Fruit fly (Drosophila melanogaster): Measurements from ENCODE around the gene LManIII.
A peak's percentile ranks its signal among the peaks of the same experiment; 100 is the strongest.

LManIII gene

dm6 chr2L:8743082-8743481 is 25.4 kb downstream of the LManIII start:
- no peak for TF ChIP-seq CG8478 (optimal IDR thresholded peaks at IDR 0.05)
- no peak for TF ChIP-seq CTCF (optimal IDR thresholded peaks at IDR 0.05)

dm6 chr2L:8740757-8741278 is 27.7 kb downstream of the LManIII start:
- TF ChIP-seq CTCF (optimal IDR thresholded peaks at IDR 0.05) (peak; percentile 77 to 81), CG8478 (optimal IDR thresholded peaks at IDR 0.05) (no peak)

dm6 chr2L:8739984-8740756 is 28.3 kb downstream of the LManIII start, which contains the start of gene raw:
raw (minus strand) TSS chr2L:8740660.
- TF ChIP-seq CTCF (optimal IDR thresholded peaks at IDR 0.05) = no peak
- TF ChIP-seq CG8478 (optimal IDR thresholded peaks at IDR 0.05) = no peak

- TF ChIP-seq CTCF (optimal IDR thresholded peaks at IDR 0.05) = no peak
- TF ChIP-seq CG8478 (optimal IDR thresholded peaks at IDR 0.05) = no peak
Measured at dm6 chr2L:8738253-8738665, 30.3 kb downstream of the LManIII start.

dm6 chr2L:8736383-8736782 is 32.1 kb downstream of the LManIII start:
- TF ChIP-seq CTCF (optimal IDR thresholded peaks at IDR 0.05) (no peak), CG8478 (optimal IDR thresholded peaks at IDR 0.05) (no peak)

- no peak for TF ChIP-seq CTCF (optimal IDR thresholded peaks at IDR 0.05)
- TF ChIP-seq CG8478 (optimal IDR thresholded peaks at IDR 0.05) = no peak
Measured at dm6 chr2L:8735572-8735996, 32.9 kb downstream of the LManIII start.

dm6 chr2L:8734998-8735397 is 33.5 kb downstream of the LManIII start:
- no peak for TF ChIP-seq CTCF (optimal IDR thresholded peaks at IDR 0.05)
- TF ChIP-seq CG8478 (optimal IDR thresholded peaks at IDR 0.05) = no peak

- TF ChIP-seq CG8478 (optimal IDR thresholded peaks at IDR 0.05) (no peak), CTCF (optimal IDR thresholded peaks at IDR 0.05) (no peak)
Measured at dm6 chr2L:8734304-8734703, 34.2 kb downstream of the LManIII start.

dm6 chr2L:8732702-8733101 is 35.8 kb downstream of the LManIII start:
- no peak for TF ChIP-seq CG8478 (optimal IDR thresholded peaks at IDR 0.05)
- no peak for TF ChIP-seq CTCF (optimal IDR thresholded peaks at IDR 0.05)

dm6 chr2L:8721028-8721427 is 47.5 kb downstream of the LManIII start:
- no peak for TF ChIP-seq CG8478 (optimal IDR thresholded peaks at IDR 0.05)
- no peak for TF ChIP-seq CTCF (optimal IDR thresholded peaks at IDR 0.05)

- no peak for TF ChIP-seq CG8478 (optimal IDR thresholded peaks at IDR 0.05)
- TF ChIP-seq CTCF (optimal IDR thresholded peaks at IDR 0.05) = no peak
Measured at dm6 chr2L:8719757-8720156, 48.8 kb downstream of the LManIII start.

dm6 chr2L:8717618-8718336 is 50.7 kb downstream of the LManIII start:
- no peak for TF ChIP-seq CG8478 (optimal IDR thresholded peaks at IDR 0.05)
- TF ChIP-seq CTCF (optimal IDR thresholded peaks at IDR 0.05) = no peak

- no peak for TF ChIP-seq CG8478 (optimal IDR thresholded peaks at IDR 0.05)
- no peak for TF ChIP-seq CTCF (optimal IDR thresholded peaks at IDR 0.05)
Measured at dm6 chr2L:8716383-8716782, 52.1 kb downstream of the LManIII start.

dm6 chr2L:8715454-8715853 is 53.1 kb downstream of the LManIII start:
- no peak for TF ChIP-seq CG8478 (optimal IDR thresholded peaks at IDR 0.05)
- no peak for TF ChIP-seq CTCF (optimal IDR thresholded peaks at IDR 0.05)
